Worm (Caenorhabditis elegans): ENCODE measurements around the gene hlh-17.

The hlh-17 gene

ce11 chrIV:16257330-16257729, 2.8 kb downstream of the hlh-17 start, which contains the start of gene hlh-31:
Gene hlh-31 (plus strand): TSS chrIV:16257630.
- no peak for TF ChIP-seq egl-27 (tag; optimal IDR thresholded peaks at IDR 0.05)
- no peak for TF ChIP-seq fos-1 (tag; optimal IDR thresholded peaks at IDR 0.05)
- TF ChIP-seq ceh-16 (tag; optimal IDR thresholded peaks at IDR 0.05) = no peak
- no peak for TF ChIP-seq egl-5 (tag; optimal IDR thresholded peaks at IDR 0.05)
- TF ChIP-seq nhr-76 (tag; optimal IDR thresholded peaks at IDR 0.05) = no peak
- no peak for TF ChIP-seq nfya-1 (tag; optimal IDR thresholded peaks at IDR 0.05; ENCODE audit: insufficient read depth)
- no peak for TF ChIP-seq lin-15B (tag; optimal IDR thresholded peaks at IDR 0.05)
- no peak for TF ChIP-seq ztf-4 (tag; optimal IDR thresholded peaks at IDR 0.05)
- TF ChIP-seq skn-1 (tag; optimal IDR thresholded peaks at IDR 0.05) = no peak
- TF ChIP-seq ceh-9 (tag; optimal IDR thresholded peaks at IDR 0.05) = no peak
- no peak for TF ChIP-seq tbx-2 (tag; optimal IDR thresholded peaks at IDR 0.05)
- TF ChIP-seq ZK546.5 (tag; optimal IDR thresholded peaks at IDR 0.05) = no peak
- TF ChIP-seq lin-39 (tag; optimal IDR thresholded peaks at IDR 0.05) = no peak
- TF ChIP-seq mml-1 (tag; optimal IDR thresholded peaks at IDR 0.05) = no peak
- no peak for TF ChIP-seq ztf-11 (tag; optimal IDR thresholded peaks at IDR 0.05)
- TF ChIP-seq nhr-11 (tag; optimal IDR thresholded peaks at IDR 0.05) = no peak
- TF ChIP-seq ceh-28 (tag; optimal IDR thresholded peaks at IDR 0.05) = no peak
- no peak for TF ChIP-seq R02D3.7 (tag; optimal IDR thresholded peaks at IDR 0.05)
- no peak for TF ChIP-seq eor-1 (tag; optimal IDR thresholded peaks at IDR 0.05)

ce11 chrIV:16270955-16271354, 16.4 kb downstream of the hlh-17 start, which contains the start of gene F38C2.4:
Gene F38C2.4 (plus strand): TSS chrIV:16271255.
- no peak for TF ChIP-seq mdl-1 (tag; optimal IDR thresholded peaks at IDR 0.05)
- no peak for TF ChIP-seq nhr-11 (tag; optimal IDR thresholded peaks at IDR 0.05)
- TF ChIP-seq ZK546.5 (tag; optimal IDR thresholded peaks at IDR 0.05) = no peak
- no peak for TF ChIP-seq nhr-77 (tag; optimal IDR thresholded peaks at IDR 0.05)
- no peak for TF ChIP-seq nhr-76 (tag; optimal IDR thresholded peaks at IDR 0.05)
- TF ChIP-seq snpc-4 (tag; optimal IDR thresholded peaks at IDR 0.05) = no peak
- TF ChIP-seq nfya-1 (tag; optimal IDR thresholded peaks at IDR 0.05; ENCODE audit: insufficient read depth) = no peak
- no peak for TF ChIP-seq ama-1 (optimal IDR thresholded peaks at IDR 0.05)

- TF ChIP-seq nhr-11 (tag; optimal IDR thresholded peaks at IDR 0.05) = no peak
- no peak for TF ChIP-seq egl-5 (tag; optimal IDR thresholded peaks at IDR 0.05)
- no peak for TF ChIP-seq nhr-77 (tag; optimal IDR thresholded peaks at IDR 0.05)
- TF ChIP-seq eor-1 (tag; optimal IDR thresholded peaks at IDR 0.05) = no peak
- TF ChIP-seq sea-2 (GFP tag; optimal IDR thresholded peaks at IDR 0.05) = no peak
- TF ChIP-seq snpc-4 (tag; optimal IDR thresholded peaks at IDR 0.05) = no peak
- TF ChIP-seq hmg-11 (tag; optimal IDR thresholded peaks at IDR 0.05) = no peak
- TF ChIP-seq zag-1 (tag; optimal IDR thresholded peaks at IDR 0.05) = no peak
- no peak for TF ChIP-seq ztf-4 (tag; optimal IDR thresholded peaks at IDR 0.05)
- no peak for TF ChIP-seq lin-39 (tag; optimal IDR thresholded peaks at IDR 0.05)
- TF ChIP-seq elt-1 (tag; optimal IDR thresholded peaks at IDR 0.05) = no peak
- TF ChIP-seq ceh-28 (tag; optimal IDR thresholded peaks at IDR 0.05) = no peak
- no peak for TF ChIP-seq R02D3.7 (tag; optimal IDR thresholded peaks at IDR 0.05)
- TF ChIP-seq tbx-2 (tag; optimal IDR thresholded peaks at IDR 0.05) = no peak
- no peak for TF ChIP-seq ceh-16 (tag; optimal IDR thresholded peaks at IDR 0.05)
- TF ChIP-seq nhr-23 (tag; optimal IDR thresholded peaks at IDR 0.05) = no peak
- no peak for TF ChIP-seq jun-1 (tag; optimal IDR thresholded peaks at IDR 0.05)
- no peak for TF ChIP-seq nfya-1 (tag; optimal IDR thresholded peaks at IDR 0.05; ENCODE audit: insufficient read depth)
Observed at ce11 chrIV:16277291-16277690, 22.7 kb downstream of the hlh-17 start, which contains the start of gene F38C2.7. Gene F38C2.7 (minus strand): TSS chrIV:16277391.

- TF ChIP-seq nfya-1 (tag; optimal IDR thresholded peaks at IDR 0.05; ENCODE audit: insufficient read depth) (no peak), ceh-28 (tag; optimal IDR thresholded peaks at IDR 0.05) (no peak), egl-27 (tag; optimal IDR thresholded peaks at IDR 0.05) (no peak)
Observed at ce11 chrIV:16277902-16278301, 23.3 kb downstream of the hlh-17 start, which contains the start of gene ccch-2. Gene ccch-2 (plus strand): TSS chrIV:16278202.

ce11 chrIV:16280614-16281013, 26.1 kb downstream of the hlh-17 start, which contains the start of gene clec-191:
Gene clec-191 (minus strand): TSS chrIV:16280714.
- TF ChIP-seq ceh-9 (tag; optimal IDR thresholded peaks at IDR 0.05) (no peak), ceh-16 (tag; optimal IDR thresholded peaks at IDR 0.05) (no peak)

- no peak for TF ChIP-seq nhr-43 (tag; optimal IDR thresholded peaks at IDR 0.05; ENCODE audit: poor library complexity, severe bottlenecking)
- TF ChIP-seq daf-12 (tag; optimal IDR thresholded peaks at IDR 0.05) = no peak
- no peak for TF ChIP-seq aly-2 (tag; optimal IDR thresholded peaks at IDR 0.05)
- TF ChIP-seq skn-1 (tag; optimal IDR thresholded peaks at IDR 0.05) = no peak
Observed at ce11 chrIV:16290745-16291144, 36.2 kb downstream of the hlh-17 start, which contains the start of gene srz-75. Gene srz-75 (minus strand): TSS chrIV:16290845.
